Fruit fly (Drosophila melanogaster) S2 (cell line): ENCODE measurements around the gene AstC-R1.

Experiments used
- CG8478 ChIP-seq: fragments of >200 bp; optimal IDR thresholded peaks from 2 replicates; lab custom pipeline; 2018
- CTCF ChIP-seq, 2 experiments: fragments of >200 bp; optimal IDR thresholded peaks; 2 replicates each; lab custom pipeline; 2018

Gene AstC-R1

dm6 chr3L:18559958-18560357, at the start of gene AstC-R1:
AstC-R1 (plus strand) TSS chr3L:18560258.
- TF ChIP-seq CTCF (optimal IDR thresholded peaks at IDR 0.05; lab: Kevin White, UChicago) = no peak
- no peak for TF ChIP-seq CG8478 (lab: Kevin White, UChicago)

DNA sequence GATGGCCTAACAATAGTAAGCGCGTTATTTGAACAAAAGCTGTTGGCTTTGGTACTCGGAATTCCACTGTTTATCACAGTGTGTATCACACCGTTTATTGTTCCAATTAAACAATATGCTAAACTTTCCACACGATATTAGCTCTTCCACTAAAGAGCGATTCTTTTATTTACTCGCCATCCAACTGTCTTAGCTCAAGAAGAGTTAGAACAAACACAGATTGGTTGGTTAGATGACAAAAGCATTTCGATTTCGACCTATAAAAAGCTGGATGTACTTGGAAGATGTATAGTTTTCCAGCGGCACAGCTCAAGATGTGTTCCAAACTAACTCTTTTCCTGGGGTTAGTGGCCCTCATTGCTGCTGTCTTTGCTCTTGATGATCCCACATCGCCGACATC, 33.4 kb upstream of the AstC-R1 start, which contains the start of gene CG32198:
Gene CG32198 (plus strand): TSS at position 301 of the 400 bp plus-strand sequence.
- TF ChIP-seq CTCF (optimal IDR thresholded peaks at IDR 0.05; lab: Kevin White, UChicago) (no peak), CG8478 (lab: Kevin White, UChicago) (no peak)

- TF ChIP-seq CG8478 (lab: Kevin White, UChicago) (no peak), CTCF (optimal IDR thresholded peaks at IDR 0.05; lab: Kevin White, UChicago) (no peak)
Measured at dm6 chr3L:18539832-18540231, 20.2 kb upstream of the AstC-R1 start.

DNA sequence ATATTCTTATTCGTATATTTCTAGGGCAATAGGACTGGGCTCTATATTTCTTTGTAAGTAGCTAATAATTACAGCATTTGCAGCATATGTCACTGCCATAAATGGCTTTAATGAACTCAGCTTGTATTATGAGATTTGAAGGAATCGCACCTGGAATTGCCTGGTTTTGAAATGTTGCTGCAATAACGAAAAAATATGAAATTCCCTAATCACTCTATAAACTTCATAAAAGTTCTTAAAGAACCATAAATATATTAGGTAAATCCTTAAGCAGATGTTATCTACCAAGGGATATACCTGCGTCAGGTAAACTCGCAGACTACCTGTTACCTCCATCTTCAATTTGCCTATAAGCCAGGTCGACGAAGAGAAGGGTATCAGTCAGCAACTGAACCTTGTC, 28.3 kb downstream of the AstC-R1 start, which contains the start of gene CG7271:
Gene CG7271 (plus strand): TSS at position 373 of the 400 bp plus-strand sequence.
- no peak for TF ChIP-seq CTCF (optimal IDR thresholded peaks at IDR 0.05; lab: Kevin White, UChicago)
- no peak for TF ChIP-seq CG8478 (lab: Kevin White, UChicago)

dm6 chr3L:18593671-18594070, 33.6 kb downstream of the AstC-R1 start, which contains the start of gene term:
term (minus strand) TSS chr3L:18593771.
- no peak for TF ChIP-seq CTCF (optimal IDR thresholded peaks at IDR 0.05; lab: Kevin White, UChicago)

DNA sequence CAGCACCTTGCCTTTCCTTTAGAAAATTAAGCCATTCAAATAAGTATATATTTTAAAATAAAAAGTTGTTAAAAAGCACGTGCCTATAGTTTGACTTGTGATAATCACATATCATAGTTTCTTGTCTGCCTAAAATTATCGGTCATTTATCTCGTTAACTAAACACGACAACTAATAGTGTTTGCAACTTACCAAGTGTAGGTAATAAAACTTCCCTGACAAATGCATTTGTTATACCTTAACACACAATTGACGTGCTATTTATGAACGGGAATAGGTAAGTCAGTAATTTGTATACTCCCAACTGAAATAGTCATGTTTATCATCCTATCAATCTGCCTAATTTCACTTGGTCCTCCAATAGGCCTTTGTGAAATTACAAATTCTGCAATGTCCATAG, 43.1 kb downstream of the AstC-R1 start, which contains the start of gene CG18234:
Gene CG18234 (plus strand): TSS at position 301 of the 400 bp plus-strand sequence.
- no peak for TF ChIP-seq CTCF (optimal IDR thresholded peaks at IDR 0.05; lab: Kevin White, UChicago)
- no peak for TF ChIP-seq CG8478 (lab: Kevin White, UChicago)

DNA sequence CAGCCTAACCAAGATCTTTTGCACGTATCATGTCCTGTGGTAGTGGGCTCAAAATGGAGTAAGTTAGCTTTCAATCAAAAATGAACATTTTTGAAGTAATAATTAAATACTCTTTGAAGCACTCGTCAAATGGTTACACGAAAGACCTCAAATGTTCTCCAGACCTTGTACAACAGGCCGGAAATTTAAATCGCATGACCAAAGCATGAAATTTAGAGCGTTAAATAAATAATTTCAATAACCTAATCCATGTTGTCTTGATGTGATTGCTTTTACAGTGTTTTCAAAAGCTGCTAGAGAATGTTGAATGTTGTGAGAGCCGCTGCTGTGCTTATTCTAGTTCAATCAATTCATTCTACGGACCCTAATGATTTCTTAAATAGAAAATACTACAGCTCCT, 45.1 kb downstream of the AstC-R1 start, which contains the start of gene CG18233:
Gene CG18233 (plus strand): TSS at position 301 of the 400 bp plus-strand sequence.
- TF ChIP-seq CTCF (optimal IDR thresholded peaks at IDR 0.05; lab: Kevin White, UChicago) (no peak), CG8478 (lab: Kevin White, UChicago) (no peak)

dm6 chr3L:18607162-18607561, 47.1 kb downstream of the AstC-R1 start, which contains the start of gene CG18231:
CG18231 (plus strand) TSS chr3L:18607462.
- TF ChIP-seq CTCF (optimal IDR thresholded peaks at IDR 0.05; lab: Kevin White, UChicago) = no peak
- TF ChIP-seq CG8478 (lab: Kevin White, UChicago) = no peak

- TF ChIP-seq CTCF (optimal IDR thresholded peaks at IDR 0.05; lab: Kevin White, UChicago) (no peak), CG8478 (lab: Kevin White, UChicago) (no peak)
Measured at dm6 chr3L:18609320-18609719, 49.3 kb downstream of the AstC-R1 start, which contains the start of gene CG32201. CG32201 (plus strand) TSS chr3L:18609620.

dm6 chr3L:18611600-18611999, 51.5 kb downstream of the AstC-R1 start, which contains the start of gene CG32199:
CG32199 (plus strand) TSS chr3L:18611900.
- TF ChIP-seq CG8478 (lab: Kevin White, UChicago) = no peak
- no peak for TF ChIP-seq CTCF (optimal IDR thresholded peaks at IDR 0.05; lab: Kevin White, UChicago)

DNA sequence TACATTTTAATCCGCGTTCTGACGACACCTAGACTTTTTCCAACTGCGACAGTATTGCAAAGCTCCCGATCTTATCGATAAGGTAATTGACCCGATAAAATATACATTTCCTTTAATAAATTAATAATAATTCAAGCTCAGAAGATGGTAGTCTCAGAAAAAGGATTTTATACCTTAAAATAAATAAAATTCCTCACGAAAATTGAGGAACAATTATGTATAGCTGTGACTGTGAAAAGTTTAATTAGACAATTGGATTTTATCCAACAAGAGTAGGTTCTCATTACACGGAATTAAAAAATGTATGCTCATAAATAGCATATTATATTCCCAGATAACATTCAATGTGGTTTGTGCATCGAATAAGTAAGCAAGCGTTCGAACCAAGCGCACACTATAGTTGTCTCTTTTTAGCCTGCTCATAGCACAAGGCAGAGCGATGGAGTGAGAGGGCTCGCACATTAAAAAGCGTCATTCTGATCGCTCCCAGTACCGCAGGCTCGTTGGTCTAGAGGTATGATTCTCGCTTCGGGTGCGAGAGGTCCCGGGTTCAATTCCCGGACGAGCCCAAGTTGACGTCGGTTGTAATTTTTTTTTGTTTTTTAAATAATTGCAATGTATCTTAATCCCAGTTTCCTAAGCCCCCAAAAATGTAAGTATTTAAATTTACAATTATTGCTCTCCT, 58.0 kb downstream of the AstC-R1 start, which contains the start of the genes CG13380 and CG4174:
Gene CG13380 (minus strand): TSS at position 51 of the 685 bp plus-strand sequence.
Gene CG4174 (minus strand): TSS at position 51 of the 685 bp plus-strand sequence.
- TF ChIP-seq CG8478 (lab: Kevin White, UChicago) (no peak), CTCF (optimal IDR thresholded peaks at IDR 0.05; lab: Kevin White, UChicago) (peak; percentile 67 to 69)

- TF ChIP-seq CG8478 (lab: Kevin White, UChicago) = no peak
- TF ChIP-seq CTCF (optimal IDR thresholded peaks at IDR 0.05; lab: Kevin White, UChicago) = peak in 1 of 2 experiments; percentile 35
Measured at dm6 chr3L:18620988-18621734, 61.1 kb downstream of the AstC-R1 start.

- TF ChIP-seq CG8478 (lab: Kevin White, UChicago) (no peak), CTCF (optimal IDR thresholded peaks at IDR 0.05; lab: Kevin White, UChicago) (no peak)
Measured at dm6 chr3L:18621735-18622421, 61.8 kb downstream of the AstC-R1 start, which contains the start of gene not. not (minus strand) TSS chr3L:18622129.

- TF ChIP-seq CTCF (optimal IDR thresholded peaks at IDR 0.05; lab: Kevin White, UChicago) (no peak), CG8478 (lab: Kevin White, UChicago) (no peak)
Measured at dm6 chr3L:18622422-18622739, 62.3 kb downstream of the AstC-R1 start, which contains the start of gene bora. bora (plus strand) TSS chr3L:18622692.
